Worm (Caenorhabditis elegans) whole organism, midembryonic: ENCODE data around the gene pccb-1.

ENCODE experiments used
- T22C8.4 ChIP-seq: fragments of 200-800 bp; sonication (Bioruptor generic); IDR thresholded peaks from 2 replicates; pipeline ENCODE4 v1.3.6; 2022; ENCODE audit warnings: missing genetic modification characterization, missing compliant biosample characterization
- cog-1 ChIP-seq: sonication (generic microtip); optimal IDR thresholded peaks from 2 replicates; lab custom pipeline; 2016; ENCODE audit warnings: missing genetic modification characterization, missing compliant biosample characterization
- flt-1 ChIP-seq: fragments of 200-800 bp; sonication (Bioruptor generic); IDR thresholded peaks from 2 replicates; pipeline ENCODE4 v1.3.6; 2022; ENCODE audit warnings: missing genetic modification characterization, missing compliant biosample characterization
- klf-2 ChIP-seq: fragments of 200-800 bp; sonication (Bioruptor generic); conservative IDR thresholded peaks from 2 replicates; pipeline ENCODE4 v1.3.6; 2022; ENCODE audit warnings: missing genetic modification reagents, missing genetic modification characterization, missing compliant biosample characterization
- med-1 ChIP-seq: sonication (generic microtip); optimal IDR thresholded peaks from 2 replicates; lab custom pipeline; 2017; ENCODE audit warnings: missing genetic modification characterization, mild to moderate bottlenecking, missing compliant biosample characterization, antibody characterized with exemption, missing genetic modification reagents; ENCODE audit not compliant: insufficient read depth
- ref-1 ChIP-seq: fragments of 200-800 bp; sonication (Bioruptor generic); conservative IDR thresholded peaks from 2 replicates; pipeline ENCODE4 v1.3.6; 2022; ENCODE audit warnings: missing genetic modification reagents, missing genetic modification characterization, missing compliant biosample characterization
- tab-1 ChIP-seq: fragments of 200-800 bp; sonication (Bioruptor generic); IDR thresholded peaks from 2 replicates; pipeline ENCODE4 v1.3.6; 2022; ENCODE audit warnings: missing genetic modification characterization, missing compliant biosample characterization
- ztf-23 ChIP-seq: fragments of 200-800 bp; sonication (Bioruptor generic); IDR thresholded peaks from 2 replicates; pipeline ENCODE4 v1.3.6; 2022; ENCODE audit warnings: missing genetic modification reagents, missing genetic modification characterization, missing compliant biosample characterization
- ztf-29 ChIP-seq: fragments of 200-800 bp; sonication (Bioruptor generic); IDR thresholded peaks from 2 replicates; pipeline ENCODE4 v1.3.6; 2022; ENCODE audit warnings: missing genetic modification reagents, missing genetic modification characterization, missing compliant biosample characterization

Gene pccb-1

ce11 chrX:3089423-3089822 is at the start of gene pccb-1:
Gene pccb-1, plus strand, starts transcription at chrX:3089549.
- TF ChIP-seq T22C8.4 (GFP tag; lab: Robert Waterston, UW) (no peak), flt-1 (GFP tag; lab: Robert Waterston, UW) (no peak), med-1 (GFP tag; lab: Kevin White, UChicago) (no peak), tab-1 (no peak), klf-2 (GFP tag; lab: Robert Waterston, UW) (no peak), ref-1 (no peak), ztf-29 (GFP tag; lab: Robert Waterston, UW) (no peak), cog-1 (tag; lab: Kevin White, UChicago) (no peak), ztf-23 (GFP tag; lab: Robert Waterston, UW) (no peak)

- TF ChIP-seq ref-1, result no peak
- no peak for TF ChIP-seq med-1 (GFP tag; lab: Kevin White, UChicago)
- no peak for TF ChIP-seq klf-2 (GFP tag; lab: Robert Waterston, UW)
- TF ChIP-seq ztf-29 (GFP tag; lab: Robert Waterston, UW), result no peak
- no peak for TF ChIP-seq tab-1
- TF ChIP-seq ztf-23 (GFP tag; lab: Robert Waterston, UW), result no peak
- no peak for TF ChIP-seq T22C8.4 (GFP tag; lab: Robert Waterston, UW)
- no peak for TF ChIP-seq flt-1 (GFP tag; lab: Robert Waterston, UW)
- no peak for TF ChIP-seq cog-1 (tag; lab: Kevin White, UChicago)
Observed at ce11 chrX:3040021-3040420, 49.3 kb upstream of the pccb-1 start.

DNA sequence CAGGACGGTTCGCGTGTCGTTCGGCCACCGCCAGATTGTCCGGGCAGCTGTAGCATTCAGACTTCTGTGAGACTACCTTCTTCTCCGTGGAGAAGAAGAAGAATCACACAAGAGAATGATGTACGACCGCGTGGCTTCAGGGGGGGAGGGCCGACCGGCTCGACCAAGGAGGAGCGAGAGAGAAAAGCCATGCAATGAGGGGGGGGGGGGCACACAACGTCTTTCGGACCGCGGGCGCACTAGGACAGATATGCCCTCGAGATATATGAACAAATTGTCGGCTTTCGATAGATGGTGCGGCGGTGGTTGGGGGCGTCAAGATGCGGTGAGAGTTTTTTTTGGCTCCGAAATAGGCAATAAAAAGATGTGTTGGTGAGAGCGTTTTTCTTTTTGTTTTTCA is 48.7 kb upstream of the pccb-1 start:
- TF ChIP-seq klf-2 (GFP tag; lab: Robert Waterston, UW) (no peak), ztf-29 (GFP tag; lab: Robert Waterston, UW) (no peak), ztf-23 (GFP tag; lab: Robert Waterston, UW) (no peak), cog-1 (tag; lab: Kevin White, UChicago) (no peak), tab-1 (no peak), flt-1 (GFP tag; lab: Robert Waterston, UW) (no peak)

- TF ChIP-seq cog-1 (tag; lab: Kevin White, UChicago), result no peak
- no peak for TF ChIP-seq ref-1
- TF ChIP-seq flt-1 (GFP tag; lab: Robert Waterston, UW), result no peak
- no peak for TF ChIP-seq T22C8.4 (GFP tag; lab: Robert Waterston, UW)
- TF ChIP-seq ztf-29 (GFP tag; lab: Robert Waterston, UW), result no peak
- no peak for TF ChIP-seq ztf-23 (GFP tag; lab: Robert Waterston, UW)
- no peak for TF ChIP-seq klf-2 (GFP tag; lab: Robert Waterston, UW)
- TF ChIP-seq med-1 (GFP tag; lab: Kevin White, UChicago), result no peak
- TF ChIP-seq tab-1, result no peak
Observed at ce11 chrX:3045466-3045865, 43.9 kb upstream of the pccb-1 start, which contains the start of gene cnnm-3. Gene cnnm-3, minus strand, starts transcription at chrX:3045847.

- TF ChIP-seq ztf-29 (GFP tag; lab: Robert Waterston, UW) (no peak), flt-1 (GFP tag; lab: Robert Waterston, UW) (no peak)
Observed at ce11 chrX:3047224-3047623, 42.1 kb upstream of the pccb-1 start.

DNA sequence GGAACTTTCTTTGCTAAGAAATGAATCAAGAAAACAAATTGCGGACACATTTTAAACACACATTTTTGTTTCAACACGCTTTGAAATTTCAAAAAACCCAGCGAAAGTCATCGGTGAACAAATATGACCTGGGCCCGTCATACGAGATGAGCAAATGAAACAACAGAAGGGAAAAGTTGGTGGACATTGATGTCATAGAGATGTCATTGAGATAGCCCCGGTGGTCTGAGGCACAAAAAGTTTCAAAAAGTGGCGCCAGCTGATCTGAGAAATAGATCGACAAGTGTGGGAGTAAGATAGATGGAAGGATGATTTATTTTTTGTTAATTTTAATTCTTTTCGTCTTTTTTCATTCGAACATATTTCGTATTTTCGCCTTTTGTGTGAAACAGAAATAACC is 40.7 kb upstream of the pccb-1 start:
- no peak for TF ChIP-seq ref-1
- no peak for TF ChIP-seq T22C8.4 (GFP tag; lab: Robert Waterston, UW)
- no peak for TF ChIP-seq tab-1
- no peak for TF ChIP-seq flt-1 (GFP tag; lab: Robert Waterston, UW)
- no peak for TF ChIP-seq cog-1 (tag; lab: Kevin White, UChicago)
- no peak for TF ChIP-seq klf-2 (GFP tag; lab: Robert Waterston, UW)
- no peak for TF ChIP-seq med-1 (GFP tag; lab: Kevin White, UChicago)
- TF ChIP-seq ztf-29 (GFP tag; lab: Robert Waterston, UW), result no peak
- TF ChIP-seq ztf-23 (GFP tag; lab: Robert Waterston, UW), result no peak

- no peak for TF ChIP-seq med-1 (GFP tag; lab: Kevin White, UChicago)
- no peak for TF ChIP-seq T22C8.4 (GFP tag; lab: Robert Waterston, UW)
- no peak for TF ChIP-seq cog-1 (tag; lab: Kevin White, UChicago)
- no peak for TF ChIP-seq klf-2 (GFP tag; lab: Robert Waterston, UW)
- TF ChIP-seq ref-1, result no peak
- no peak for TF ChIP-seq ztf-29 (GFP tag; lab: Robert Waterston, UW)
- no peak for TF ChIP-seq ztf-23 (GFP tag; lab: Robert Waterston, UW)
- no peak for TF ChIP-seq flt-1 (GFP tag; lab: Robert Waterston, UW)
- TF ChIP-seq tab-1, result no peak
Observed at ce11 chrX:3049233-3049632, 40.1 kb upstream of the pccb-1 start.

ce11 chrX:3051315-3051993 is 37.9 kb upstream of the pccb-1 start:
- TF ChIP-seq ztf-29 (GFP tag; lab: Robert Waterston, UW) (no peak), med-1 (GFP tag; lab: Kevin White, UChicago) (no peak), tab-1 (no peak), flt-1 (GFP tag; lab: Robert Waterston, UW) (no peak), klf-2 (GFP tag; lab: Robert Waterston, UW) (no peak)

- no peak for TF ChIP-seq T22C8.4 (GFP tag; lab: Robert Waterston, UW)
- TF ChIP-seq tab-1, result no peak
- no peak for TF ChIP-seq ztf-23 (GFP tag; lab: Robert Waterston, UW)
- TF ChIP-seq ztf-29 (GFP tag; lab: Robert Waterston, UW), result no peak
- no peak for TF ChIP-seq klf-2 (GFP tag; lab: Robert Waterston, UW)
- TF ChIP-seq med-1 (GFP tag; lab: Kevin White, UChicago), result no peak
- no peak for TF ChIP-seq flt-1 (GFP tag; lab: Robert Waterston, UW)
- no peak for TF ChIP-seq cog-1 (tag; lab: Kevin White, UChicago)
- TF ChIP-seq ref-1, result no peak
Observed at ce11 chrX:3054394-3054793, 35.0 kb upstream of the pccb-1 start.
